Fruit fly (Drosophila melanogaster): ENCODE results near the gene CG7024.

DNA sequence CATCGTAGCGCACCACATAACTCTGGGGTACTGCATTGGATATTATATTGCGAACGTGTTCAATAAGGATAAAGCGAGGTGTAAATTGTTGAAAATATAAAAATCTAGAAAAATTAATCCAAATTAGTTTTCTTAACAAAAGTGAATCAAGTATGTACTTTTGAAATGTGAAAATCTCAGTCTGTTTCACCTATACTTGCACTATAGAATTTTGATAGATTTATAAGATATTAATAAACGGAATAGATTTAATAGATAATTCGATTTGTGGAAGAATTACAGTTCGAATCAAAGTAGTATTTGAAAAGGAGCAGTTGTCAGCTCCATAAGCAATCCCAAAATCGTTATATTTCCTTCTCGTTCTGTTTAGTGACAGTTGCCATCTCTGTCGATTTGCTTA lies at the start of gene CG7024:
- TF ChIP-seq psq (GFP tag; optimal IDR thresholded peaks at IDR 0.05) (no peak), peb (GFP tag; IDR thresholded peaks at IDR 0.05) (no peak), esg (GFP tag; conservative IDR thresholded peaks at IDR 0.05) (no peak)

All from whole organism, embryonic.